Worm (Caenorhabditis elegans): ENCODE measurements around the gene C17B7.15.

DNA sequence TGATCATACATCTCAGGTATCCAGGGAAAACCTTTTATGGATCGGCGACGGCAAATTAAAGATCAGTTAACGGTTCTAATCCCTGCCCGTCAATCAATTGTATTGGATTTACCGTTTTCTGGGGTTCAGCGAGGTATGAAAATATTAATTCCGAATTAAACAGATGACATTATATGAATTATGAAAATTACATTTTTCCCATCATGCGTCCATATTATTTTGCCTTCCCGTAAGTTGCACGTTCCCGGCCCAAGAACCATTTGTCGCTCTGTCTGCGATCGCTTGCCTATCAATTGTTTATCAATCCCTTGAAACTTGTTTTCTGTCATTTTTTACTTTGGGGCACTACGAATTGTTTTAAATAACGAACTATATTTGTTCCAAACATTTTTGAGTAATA lies 11.7 kb downstream of the C17B7.15 start:
- TF ChIP-seq pha-4 (tag; optimal IDR thresholded peaks at IDR 0.05) (no peak), ztf-6 (GFP tag; IDR thresholded peaks at IDR 0.05) (no peak), C06A6.2 (GFP tag; conservative IDR thresholded peaks at IDR 0.05) (no peak), rec-8 (tag; optimal IDR thresholded peaks at IDR 0.05) (no peak), Y56A3A.18 (GFP tag; IDR thresholded peaks at IDR 0.05) (no peak), mxl-1 (tag; optimal IDR thresholded peaks at IDR 0.05) (no peak), lin-40 (tag; optimal IDR thresholded peaks at IDR 0.05) (no peak)
